In genomic region chr3L:4623035-4623580, dm6 we compare ENCODE assay signal across 1 fruit fly cellular context.
TF ChIP-seq lines count a peak whose summit lies in the region.

No protein-coding gene starts in this region.

TF ChIP-seq in whole organism, embryonic, 481 proteins besides CTCF, POLR2A, EP300 and RAD21 (continued from another document):
- TF ChIP-seq MBD-R2 (GFP tag; IDR thresholded peaks at IDR 0.05; lab: Robert Waterston, UW) (no peak), CG11456 (GFP tag; IDR thresholded peaks at IDR 0.05; lab: Robert Waterston, UW) (no peak), Hsf (GFP tag; optimal IDR thresholded peaks at IDR 0.05; lab: Kevin White, UChicago) (no peak), nerfin-2 (GFP tag; IDR thresholded peaks at IDR 0.05; lab: Robert Waterston, UW; ENCODE audit: partially characterized antibody) (no peak), CG12071 (GFP tag; optimal IDR thresholded peaks at IDR 0.05; lab: Kevin White, UChicago) (no peak), nom (GFP tag; optimal IDR thresholded peaks at IDR 0.05; lab: Kevin White, UChicago) (no peak), CG2712 (tag; optimal IDR thresholded peaks at IDR 0.05; lab: Kevin White, UChicago) (no peak), tup (GFP tag; optimal IDR thresholded peaks at IDR 0.05; lab: Kevin White, UChicago) (no peak), chm (GFP tag; IDR thresholded peaks at IDR 0.05; lab: Robert Waterston, UW) (no peak), D (optimal IDR thresholded peaks at IDR 0.05; lab: Kevin White, UChicago) (peak; percentile 44), D (GFP tag; optimal IDR thresholded peaks at IDR 0.05; lab: Kevin White, UChicago) (peak; percentile 6), slp2 (GFP tag; optimal IDR thresholded peaks at IDR 0.05; lab: Kevin White, UChicago) (no peak), CG9215 (GFP tag; IDR thresholded peaks at IDR 0.05; lab: Robert Waterston, UW) (no peak), sens (GFP tag; lab: Kevin White, UChicago) (peak; percentile 57), Dad (GFP tag; optimal IDR thresholded peaks at IDR 0.05; lab: Kevin White, UChicago) (no peak), cg (GFP tag; optimal IDR thresholded peaks at IDR 0.05; lab: Kevin White, UChicago) (peak; percentile 55), gcm2 (GFP tag; optimal IDR thresholded peaks at IDR 0.05; lab: Kevin White, UChicago) (no peak), CG17802 (tag; optimal IDR thresholded peaks at IDR 0.05; lab: Kevin White, UChicago) (no peak), croc (GFP tag; conservative IDR thresholded peaks at IDR 0.05; lab: Robert Waterston, UW) (no peak), HLH4C (GFP tag; IDR thresholded peaks at IDR 0.05; lab: Robert Waterston, UW; ENCODE audit: partially characterized antibody) (0 out of 3 replicates have a peak, but pooled peaks have one; percentile 17), Opbp (GFP tag; IDR thresholded peaks at IDR 0.05; lab: Robert Waterston, UW; ENCODE audit: partially characterized antibody) (no peak), NFAT (GFP tag; IDR thresholded peaks at IDR 0.05; lab: Robert Waterston, UW) (no peak), kni (GFP tag; optimal IDR thresholded peaks at IDR 0.05; lab: Kevin White, UChicago) (no peak), CG2889 (GFP tag; IDR thresholded peaks at IDR 0.05; lab: Robert Waterston, UW) (no peak), cwo (GFP tag; optimal IDR thresholded peaks at IDR 0.05; lab: Kevin White, UChicago) (no peak), ase (GFP tag; IDR thresholded peaks at IDR 0.05; lab: Robert Waterston, UW) (no peak), zen (tag; optimal IDR thresholded peaks at IDR 0.05; lab: Kevin White, UChicago) (no peak)
